Worm (Caenorhabditis elegans): ENCODE results near the gene zig-3.

Gene zig-3

ce11 chrX:7964022-7964421, 33.5 kb downstream of the zig-3 start:
- TF ChIP-seq K02D7.2 (tag; optimal IDR thresholded peaks at IDR 0.05) (no peak), unc-55 (GFP tag; optimal IDR thresholded peaks at IDR 0.05) (peak; percentile 7)

ce11 chrX:7965449-7965848, 34.9 kb downstream of the zig-3 start:
- TF ChIP-seq rnt-1 (tag; optimal IDR thresholded peaks at IDR 0.05) (peak; percentile 6), ceh-30 (tag; optimal IDR thresholded peaks at IDR 0.05) (no peak)

- no peak for TF ChIP-seq pqm-1 (tag; optimal IDR thresholded peaks at IDR 0.05)
These were observed 38.0 kb downstream of the zig-3 start for ce11 chrX:7968537-7968936.

ce11 chrX:7975741-7976140, 45.2 kb downstream of the zig-3 start:
- TF ChIP-seq pat-9 (tag; optimal IDR thresholded peaks at IDR 0.05) (no peak), ceh-22 (tag; optimal IDR thresholded peaks at IDR 0.05) (no peak), tbx-7 (tag; optimal IDR thresholded peaks at IDR 0.05) (no peak), unc-86 (tag; optimal IDR thresholded peaks at IDR 0.05) (no peak), dmd-4 (tag; optimal IDR thresholded peaks at IDR 0.05; ENCODE audit: borderline replicate concordance) (no peak), pag-3 (tag; optimal IDR thresholded peaks at IDR 0.05; ENCODE audit: borderline replicate concordance) (no peak), F13H6.1 (tag; optimal IDR thresholded peaks at IDR 0.05) (no peak), nhr-232 (tag; optimal IDR thresholded peaks at IDR 0.05) (no peak), pha-2 (tag; optimal IDR thresholded peaks at IDR 0.05) (no peak), rnt-1 (tag; optimal IDR thresholded peaks at IDR 0.05) (no peak), odd-2 (tag; optimal IDR thresholded peaks at IDR 0.05) (no peak), K09A11.1 (tag; optimal IDR thresholded peaks at IDR 0.05; ENCODE audit: insufficient read depth) (no peak)

ce11 chrX:7976400-7976799, 45.9 kb downstream of the zig-3 start, which contains the start of gene F45E1.5:
Gene F45E1.5, plus strand, starts transcription at chrX:7976700.
- no peak for TF ChIP-seq hlh-6 (tag; optimal IDR thresholded peaks at IDR 0.05)

ce11 chrX:7977452-7977851, 46.9 kb downstream of the zig-3 start:
- TF ChIP-seq fax-1 (tag; optimal IDR thresholded peaks at IDR 0.05): no peak
- no peak for TF ChIP-seq C08G9.2 (tag; optimal IDR thresholded peaks at IDR 0.05)
- no peak for TF ChIP-seq nfya-1 (tag; optimal IDR thresholded peaks at IDR 0.05)
- TF ChIP-seq ets-4 (tag; optimal IDR thresholded peaks at IDR 0.05): no peak
- no peak for TF ChIP-seq pqm-1 (tag; optimal IDR thresholded peaks at IDR 0.05)
- no peak for TF ChIP-seq unc-42 (tag; optimal IDR thresholded peaks at IDR 0.05)
- TF ChIP-seq ref-2 (tag; optimal IDR thresholded peaks at IDR 0.05): no peak
- no peak for TF ChIP-seq hlh-8 (tag; optimal IDR thresholded peaks at IDR 0.05)
- no peak for TF ChIP-seq ceh-34 (tag; optimal IDR thresholded peaks at IDR 0.05)
- no peak for TF ChIP-seq pha-2 (tag; optimal IDR thresholded peaks at IDR 0.05)
- TF ChIP-seq hlh-6 (tag; optimal IDR thresholded peaks at IDR 0.05): no peak
- no peak for TF ChIP-seq F13H6.1 (tag; optimal IDR thresholded peaks at IDR 0.05)
- TF ChIP-seq ceh-48 (tag; optimal IDR thresholded peaks at IDR 0.05): no peak

Measured in whole organism, late embryonic.